Worm (Caenorhabditis elegans) whole organism, late embryonic: Measurements from ENCODE around the gene W04G3.11.

Experiments
- C08G9.2 ChIP-seq: sonication (generic microtip); optimal IDR thresholded peaks from 2 replicates; lab custom pipeline; 2016; ENCODE audit warnings: mild to moderate bottlenecking, missing genetic modification characterization, moderate library complexity, missing compliant biosample characterization
- C38D4.7 ChIP-seq: fragments of 200-800 bp; sonication (Bioruptor generic); optimal IDR thresholded peaks from 2 replicates; lab custom pipeline; 2018; ENCODE audit warnings: mild to moderate bottlenecking, missing genetic modification characterization, moderate library complexity, missing compliant biosample characterization
- T23F11.4 ChIP-seq: fragments of 200-800 bp; sonication (Bioruptor generic); optimal IDR thresholded peaks from 2 replicates; lab custom pipeline; 2018; ENCODE audit warnings: mild to moderate bottlenecking, missing genetic modification characterization, missing compliant biosample characterization
- Y22D7AL.16 ChIP-seq: sonication (generic microtip); optimal IDR thresholded peaks from 2 replicates; lab custom pipeline; 2016; ENCODE audit warnings: missing genetic modification characterization, missing compliant biosample characterization
- ahr-1 ChIP-seq: sonication (generic microtip); optimal IDR thresholded peaks from 2 replicates; lab custom pipeline; 2016; ENCODE audit warnings: missing genetic modification characterization, missing compliant biosample characterization
- ama-1 ChIP-seq: fragments of 150-350 bp; optimal IDR thresholded peaks from 2 replicates; lab custom pipeline; 2014
- ceh-18 ChIP-seq: sonication (generic microtip); optimal IDR thresholded peaks from 2 replicates; lab custom pipeline; 2016; ENCODE audit warnings: missing genetic modification characterization, missing compliant biosample characterization
- ceh-19 ChIP-seq: fragments of 200-800 bp; sonication (Bioruptor generic); optimal IDR thresholded peaks from 2 replicates; lab custom pipeline; 2018; ENCODE audit warnings: mild to moderate bottlenecking, missing genetic modification characterization, missing compliant biosample characterization
- ceh-22 ChIP-seq: sonication (generic microtip); optimal IDR thresholded peaks from 2 replicates; lab custom pipeline; 2017; ENCODE audit warnings: missing biosample characterization, missing genetic modification characterization
- ceh-24 ChIP-seq: sonication (generic microtip); optimal IDR thresholded peaks from 2 replicates; lab custom pipeline; 2016; ENCODE audit warnings: mild to moderate bottlenecking, missing genetic modification characterization, missing compliant biosample characterization
- ceh-31 ChIP-seq: sonication (generic microtip); optimal IDR thresholded peaks from 2 replicates; lab custom pipeline; 2016; ENCODE audit warnings: missing genetic modification characterization, missing compliant biosample characterization
- ceh-6 ChIP-seq: fragments of 200-800 bp; sonication (Bioruptor generic); optimal IDR thresholded peaks from 2 replicates; lab custom pipeline; 2018; ENCODE audit warnings: mild to moderate bottlenecking, missing genetic modification characterization, missing compliant biosample characterization
- che-1 ChIP-seq: sonication (generic microtip); optimal IDR thresholded peaks from 2 replicates; lab custom pipeline; 2016; ENCODE audit warnings: mild to moderate bottlenecking, missing genetic modification characterization, missing compliant biosample characterization
- dmd-4 ChIP-seq: sonication (generic microtip); optimal IDR thresholded peaks from 2 replicates; lab custom pipeline; 2016; ENCODE audit warnings: borderline replicate concordance, missing genetic modification characterization, missing compliant biosample characterization
- dve-1 ChIP-seq: sonication (generic microtip); optimal IDR thresholded peaks from 2 replicates; lab custom pipeline; 2017; ENCODE audit warnings: antibody characterized with exemption, mild to moderate bottlenecking, missing genetic modification characterization, missing compliant biosample characterization
- elt-2 ChIP-seq: sonication (generic microtip); optimal IDR thresholded peaks from 2 replicates; lab custom pipeline; 2016; ENCODE audit warnings: missing genetic modification reagents, missing genetic modification characterization, missing compliant biosample characterization
- ets-4 ChIP-seq: sonication (generic microtip); optimal IDR thresholded peaks from 2 replicates; lab custom pipeline; 2016; ENCODE audit warnings: missing genetic modification characterization, missing compliant biosample characterization
- fkh-10 ChIP-seq: fragments of 150-350 bp; optimal IDR thresholded peaks from 2 replicates; lab custom pipeline; 2014; ENCODE audit warnings: missing biosample characterization, missing genetic modification reagents, missing genetic modification characterization
- gmeb-2 ChIP-seq: sonication (generic microtip); optimal IDR thresholded peaks from 2 replicates; lab custom pipeline; 2016; ENCODE audit warnings: missing genetic modification characterization, inconsistent platforms, missing compliant biosample characterization
- hlh-15 ChIP-seq: sonication (generic microtip); optimal IDR thresholded peaks from 2 replicates; lab custom pipeline; 2016; ENCODE audit warnings: missing genetic modification characterization, missing compliant biosample characterization
- nfya-1 ChIP-seq: sonication (generic microtip); optimal IDR thresholded peaks from 2 replicates; lab custom pipeline; 2017; ENCODE audit warnings: missing genetic modification characterization, mild to moderate bottlenecking, missing compliant biosample characterization, antibody characterized with exemption, moderate library complexity
- nhr-11 ChIP-seq: fragments of 150-350 bp; optimal IDR thresholded peaks from 2 replicates; lab custom pipeline; 2014; ENCODE audit warnings: missing biosample characterization, missing genetic modification characterization
- npax-4 ChIP-seq: sonication (generic microtip); optimal IDR thresholded peaks from 2 replicates; lab custom pipeline; 2016; ENCODE audit warnings: missing genetic modification characterization, missing compliant biosample characterization
- odd-2 ChIP-seq: sonication (generic microtip); optimal IDR thresholded peaks from 2 replicates; lab custom pipeline; 2017; ENCODE audit warnings: antibody characterized with exemption, mild to moderate bottlenecking, missing genetic modification characterization, missing compliant biosample characterization
- pag-3 ChIP-seq: sonication (generic microtip); optimal IDR thresholded peaks from 2 replicates; lab custom pipeline; 2016; ENCODE audit warnings: missing compliant biosample characterization, missing genetic modification characterization, borderline replicate concordance
- pat-9 ChIP-seq: fragments of 200-800 bp; sonication (Bioruptor generic); optimal IDR thresholded peaks from 2 replicates; lab custom pipeline; 2018; ENCODE audit warnings: mild to moderate bottlenecking, missing genetic modification characterization, moderate library complexity, missing compliant biosample characterization
- pha-4 ChIP-seq: fragments of 150-350 bp; optimal IDR thresholded peaks from 2 replicates; lab custom pipeline; 2018; ENCODE audit warnings: missing biosample characterization, missing genetic modification reagents, missing genetic modification characterization
- pqm-1 ChIP-seq: sonication (generic microtip); optimal IDR thresholded peaks from 2 replicates; lab custom pipeline; 2016; ENCODE audit warnings: missing genetic modification characterization, missing compliant biosample characterization
- pros-1 ChIP-seq: fragments of 150-350 bp; optimal IDR thresholded peaks from 2 replicates; lab custom pipeline; 2014; ENCODE audit warnings: missing biosample characterization, missing genetic modification reagents, missing genetic modification characterization
- ref-2 ChIP-seq: sonication (generic microtip); optimal IDR thresholded peaks from 2 replicates; lab custom pipeline; 2016; ENCODE audit warnings: missing genetic modification characterization, missing compliant biosample characterization
- sdc-2 ChIP-seq: sonication (generic microtip); optimal IDR thresholded peaks from 2 replicates; lab custom pipeline; 2016; ENCODE audit warnings: missing genotype, missing genetic modification characterization, missing compliant biosample characterization
- sox-2 ChIP-seq: fragments of 200-800 bp; sonication (Bioruptor generic); IDR thresholded peaks from 2 replicates; pipeline ENCODE4 v1.3.6; 2022; ENCODE audit warnings: missing genetic modification reagents, missing genetic modification characterization, missing compliant biosample characterization
- sox-4 ChIP-seq: sonication (generic microtip); optimal IDR thresholded peaks from 2 replicates; lab custom pipeline; 2017; ENCODE audit warnings: mild to moderate bottlenecking, missing genetic modification characterization, inconsistent platforms, missing compliant biosample characterization
- unc-3 ChIP-seq, 2 experiments: fragments of 200-800 bp in 1 of 2; sonication (Bioruptor generic) in 1 of 2; sonication (generic microtip) in 1 of 2; conservative IDR thresholded peaks in 1 of 2; optimal IDR thresholded peaks in 1 of 2; 2 replicates each; pipeline versions ENCODE4 v1.3.6 to Lab custom; 2016 to 2022; ENCODE audit warnings: missing compliant biosample characterization in 2 of 2, missing genetic modification characterization in 2 of 2, missing genetic modification reagents in 1 of 2
- unc-42 ChIP-seq: sonication (generic microtip); optimal IDR thresholded peaks from 2 replicates; lab custom pipeline; 2016; ENCODE audit warnings: missing genotype, missing genetic modification characterization, missing compliant biosample characterization
- unc-55 ChIP-seq: sonication (generic microtip); optimal IDR thresholded peaks from 2 replicates; lab custom pipeline; 2017; ENCODE audit warnings: missing biosample characterization, missing genetic modification reagents, missing genetic modification characterization

W04G3.11 gene

ce11 chrX:11109200-11109599 lies 20.2 kb downstream of the W04G3.11 start, which contains the start of gene grd-1:
Gene grd-1, plus strand, starts transcription at chrX:11109440.
- TF ChIP-seq Y22D7AL.16 (tag; lab: Kevin White, UChicago) (no peak), pros-1 (tag; lab: Kevin White, UChicago) (no peak), ahr-1 (tag; lab: Kevin White, UChicago) (no peak), che-1 (no peak), ceh-24 (tag; lab: Kevin White, UChicago) (no peak), fkh-10 (GFP tag; lab: Kevin White, UChicago) (no peak), pag-3 (tag; lab: Kevin White, UChicago) (no peak), dve-1 (tag; lab: Kevin White, UChicago) (no peak), unc-42 (tag; lab: Kevin White, UChicago) (no peak)

DNA sequence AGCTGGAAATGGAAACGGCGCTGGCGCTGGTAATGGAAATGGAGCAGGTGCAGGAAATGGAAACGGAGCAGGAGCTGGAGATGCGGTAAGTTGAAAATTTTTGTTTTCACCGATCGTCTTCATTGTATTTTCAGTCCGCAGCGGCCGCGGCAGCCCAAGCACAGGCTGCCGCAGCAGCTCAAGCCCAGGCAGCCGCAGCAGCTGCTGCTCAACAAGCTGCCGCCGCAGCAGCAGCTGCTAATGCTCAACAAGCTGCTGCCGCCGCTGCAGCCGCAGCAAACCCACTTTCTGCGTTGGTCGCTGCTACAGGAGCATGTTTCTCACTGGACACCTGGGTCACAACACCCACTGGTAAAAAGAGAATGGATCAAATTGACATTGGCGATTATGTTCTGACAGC lies 25.4 kb downstream of the W04G3.11 start:
- TF ChIP-seq ceh-19 (GFP tag; lab: Kevin White, UChicago) (no peak), sdc-2 (no peak), ceh-31 (tag; lab: Kevin White, UChicago) (no peak), C38D4.7 (GFP tag; lab: Kevin White, UChicago) (no peak), dve-1 (tag; lab: Kevin White, UChicago) (no peak), ceh-22 (no peak), ref-2 (tag; lab: Kevin White, UChicago) (no peak), dmd-4 (tag; lab: Kevin White, UChicago) (no peak), ceh-18 (tag; lab: Kevin White, UChicago) (no peak), pat-9 (tag; lab: Kevin White, UChicago) (no peak), sox-2 (GFP tag; lab: Robert Waterston, UW) (no peak), unc-3 (GFP tag; conservative IDR thresholded peaks at IDR 0.05; lab: Robert Waterston, UW) (no peak), unc-3 (tag; optimal IDR thresholded peaks at IDR 0.05; lab: Kevin White, UChicago) (no peak), nhr-11 (tag; lab: Kevin White, UChicago) (no peak), C08G9.2 (tag; lab: Kevin White, UChicago) (no peak), unc-42 (tag; lab: Kevin White, UChicago) (no peak), elt-2 (tag; lab: Kevin White, UChicago) (no peak), ets-4 (no peak), npax-4 (tag; lab: Kevin White, UChicago) (no peak), ceh-6 (no peak), hlh-15 (no peak)

DNA sequence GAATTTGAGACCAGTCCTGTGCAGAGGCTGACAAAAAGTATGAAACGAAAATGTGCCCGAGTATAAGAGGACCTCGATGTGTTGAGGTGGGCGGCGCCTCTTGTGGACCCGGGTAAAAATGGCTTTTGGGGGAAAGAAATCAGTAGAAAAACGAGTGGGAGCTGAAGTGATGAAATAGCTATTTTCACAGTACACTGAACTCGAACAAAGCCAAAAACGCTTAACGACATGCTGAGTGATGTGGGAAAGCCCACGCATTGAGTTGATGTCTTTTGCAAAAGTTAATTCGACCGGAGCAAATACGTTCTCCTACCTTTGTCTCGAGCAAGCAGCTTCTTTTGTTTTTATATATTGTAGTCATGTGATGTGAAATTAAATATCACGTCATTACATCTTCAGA lies 27.7 kb downstream of the W04G3.11 start, which contains the start of gene nlp-66:
Gene nlp-66, minus strand, starts transcription at position 101 of the 400 bp plus-strand sequence.
- no peak for TF ChIP-seq sox-4 (tag; lab: Kevin White, UChicago)
- TF ChIP-seq Y22D7AL.16 (tag; lab: Kevin White, UChicago) = no peak
- TF ChIP-seq unc-55 (GFP tag; lab: Kevin White, UChicago) = no peak
- no peak for TF ChIP-seq T23F11.4

ce11 chrX:11120808-11121207 lies 31.8 kb downstream of the W04G3.11 start, which contains the start of gene R08B4.3:
Gene R08B4.3, minus strand, starts transcription at chrX:11121005.
- TF ChIP-seq che-1 (no peak), nfya-1 (tag; lab: Kevin White, UChicago) (no peak), unc-42 (tag; lab: Kevin White, UChicago) (no peak), gmeb-2 (tag; lab: Kevin White, UChicago) (no peak), pha-4 (no peak)

ce11 chrX:11122412-11122811 lies 33.4 kb downstream of the W04G3.11 start:
- TF ChIP-seq ceh-22 = no peak
- TF ChIP-seq pros-1 (tag; lab: Kevin White, UChicago) = no peak
- no peak for TF ChIP-seq unc-42 (tag; lab: Kevin White, UChicago)
- TF ChIP-seq pqm-1 (tag; lab: Kevin White, UChicago) = no peak
- TF ChIP-seq ama-1 (lab: Kevin White, UChicago) = no peak
- no peak for TF ChIP-seq ceh-6
- no peak for TF ChIP-seq odd-2 (tag; lab: Kevin White, UChicago)
- no peak for TF ChIP-seq pag-3 (tag; lab: Kevin White, UChicago)
- TF ChIP-seq, all 69 proteins: peak for 0
